Worm (Caenorhabditis elegans) whole organism, L1 larva: ENCODE measurements around the gene rpl-32.

Source experiments
- blmp-1 ChIP-seq: fragments of 150-350 bp; optimal IDR thresholded peaks from 2 replicates; lab custom pipeline; 2014; ENCODE audit warnings: missing biosample characterization, missing genetic modification characterization
- ceh-8 ChIP-seq: fragments of 200-800 bp; sonication (Bioruptor generic); optimal IDR thresholded peaks from 2 replicates; lab custom pipeline; 2018; ENCODE audit warnings: mild to moderate bottlenecking, missing genetic modification characterization, moderate library complexity, missing compliant biosample characterization
- ceh-90 ChIP-seq: sonication (generic microtip); optimal IDR thresholded peaks from 2 replicates; lab custom pipeline; 2016; ENCODE audit warnings: missing genetic modification characterization, missing compliant biosample characterization
- elt-2 ChIP-seq: sonication (generic microtip); optimal IDR thresholded peaks from 2 replicates; lab custom pipeline; 2016; ENCODE audit warnings: missing genetic modification characterization, mild to moderate bottlenecking, inconsistent platforms, missing compliant biosample characterization, missing genetic modification reagents
- hlh-4 ChIP-seq: sonication (generic microtip); optimal IDR thresholded peaks from 2 replicates; lab custom pipeline; 2016; ENCODE audit warnings: mild to moderate bottlenecking, missing genetic modification characterization, missing compliant biosample characterization
- jun-1 ChIP-seq: fragments of 150-350 bp; optimal IDR thresholded peaks from 2 replicates; lab custom pipeline; 2014; ENCODE audit warnings: missing biosample characterization, missing genetic modification reagents, missing genetic modification characterization
- lin-13 ChIP-seq: fragments of 150-350 bp; optimal IDR thresholded peaks from 2 replicates; lab custom pipeline; 2014; ENCODE audit warnings: missing biosample characterization, missing genetic modification reagents, missing genetic modification characterization
- lin-14 ChIP-seq: fragments of 200-800 bp; sonication (Bioruptor generic); optimal IDR thresholded peaks from 2 replicates; lab custom pipeline; 2018; ENCODE audit warnings: mild to moderate bottlenecking, missing genetic modification characterization, moderate library complexity, missing compliant biosample characterization
- skn-1 ChIP-seq: fragments of 150-350 bp; optimal IDR thresholded peaks from 2 replicates; lab custom pipeline; 2014; ENCODE audit warnings: missing biosample characterization, missing genetic modification characterization
- zag-1 ChIP-seq: fragments of 150-350 bp; optimal IDR thresholded peaks from 2 replicates; lab custom pipeline; 2014; ENCODE audit warnings: missing biosample characterization, missing genetic modification characterization

ce11 chrII:9070740-9071139 lies 13.9 kb upstream of the rpl-32 start, which contains the start of gene T24B8.4:
- no peak for TF ChIP-seq ceh-8
- no peak for TF ChIP-seq skn-1 (tag; lab: Kevin White, UChicago)
- TF ChIP-seq elt-2 (tag; lab: Kevin White, UChicago) = no peak
- no peak for TF ChIP-seq hlh-4
- TF ChIP-seq ceh-90 (tag; lab: Kevin White, UChicago) = no peak
- TF ChIP-seq lin-13 (GFP tag; lab: Kevin White, UChicago) = no peak
- no peak for TF ChIP-seq blmp-1 (tag; lab: Kevin White, UChicago)
- TF ChIP-seq jun-1 (tag; lab: Kevin White, UChicago) = no peak
- no peak for TF ChIP-seq zag-1 (tag; lab: Kevin White, UChicago)
- TF ChIP-seq lin-14 (GFP tag; lab: Kevin White, UChicago) = no peak
